Worm (Caenorhabditis elegans) whole organism, young adult: ENCODE measurements around the gene gpd-3.

Experiments used
- F23B12.7 ChIP-seq: sonication (generic microtip); optimal IDR thresholded peaks from 2 replicates; lab custom pipeline; 2017; ENCODE audit warnings: missing genetic modification characterization, mild to moderate bottlenecking, missing compliant biosample characterization, antibody characterized with exemption, moderate library complexity; ENCODE audit not compliant: insufficient read depth
- F33H1.4 ChIP-seq: fragments of 200-800 bp; sonication (Bioruptor generic); IDR thresholded peaks from 2 replicates; pipeline ENCODE4 v1.3.6; 2022; ENCODE audit warnings: missing genetic modification reagents, missing genetic modification characterization, missing compliant biosample characterization
- F37B4.10 ChIP-seq: fragments of 200-800 bp; sonication (Bioruptor generic); IDR thresholded peaks from 2 replicates; pipeline ENCODE4 v1.3.6; 2022; ENCODE audit warnings: missing genetic modification characterization, missing compliant biosample characterization
- F52B5.7 ChIP-seq: sonication (generic microtip); optimal IDR thresholded peaks from 2 replicates; lab custom pipeline; 2016; ENCODE audit warnings: mild to moderate bottlenecking, missing genetic modification characterization, missing compliant biosample characterization
- F57C9.4 ChIP-seq: sonication (generic microtip); optimal IDR thresholded peaks from 2 replicates; lab custom pipeline; 2017; ENCODE audit warnings: mild to moderate bottlenecking, missing genetic modification characterization, missing compliant biosample characterization
- T26A5.8 ChIP-seq: sonication (generic microtip); optimal IDR thresholded peaks from 2 replicates; lab custom pipeline; 2016; ENCODE audit warnings: missing genetic modification characterization, missing compliant biosample characterization
- Y56A3A.18 ChIP-seq: fragments of 200-800 bp; sonication (Bioruptor generic); IDR thresholded peaks from 2 replicates; pipeline ENCODE4 v1.3.6; 2022; ENCODE audit warnings: missing genetic modification reagents, missing genetic modification characterization, missing compliant biosample characterization
- atf-7 ChIP-seq: sonication (generic microtip); optimal IDR thresholded peaks from 2 replicates; lab custom pipeline; 2017; ENCODE audit warnings: mild to moderate bottlenecking, missing genetic modification characterization, missing compliant biosample characterization
- athp-1 ChIP-seq: sonication (generic microtip); optimal IDR thresholded peaks from 2 replicates; lab custom pipeline; 2017; ENCODE audit warnings: mild to moderate bottlenecking, missing genetic modification characterization, missing compliant biosample characterization
- cebp-1 ChIP-seq, 2 experiments: fragments of 200-800 bp in 1 of 2; sonication (Bioruptor generic) in 1 of 2; sonication (generic microtip) in 1 of 2; IDR thresholded peaks in 1 of 2; optimal IDR thresholded peaks in 1 of 2; 2 replicates each; pipeline versions ENCODE4 v1.3.6 to Lab custom; 2017 to 2022; ENCODE audit warnings: missing compliant biosample characterization in 2 of 2, missing genetic modification characterization in 2 of 2, mild to moderate bottlenecking in 1 of 2, missing genetic modification reagents in 1 of 2, moderate library complexity in 1 of 2
- dox-1 ChIP-seq: fragments of 200-800 bp; sonication (Bioruptor generic); IDR thresholded peaks from 2 replicates; pipeline ENCODE4 v1.3.6; 2022; ENCODE audit warnings: missing genetic modification reagents, missing genetic modification characterization, missing compliant biosample characterization
- egl-44 ChIP-seq: fragments of 200-800 bp; sonication (Bioruptor generic); IDR thresholded peaks from 2 replicates; pipeline ENCODE4 v1.3.6; 2022; ENCODE audit warnings: missing genetic modification reagents, missing genetic modification characterization, missing compliant biosample characterization
- ets-4 ChIP-seq: fragments of 200-800 bp; sonication (Bioruptor generic); optimal IDR thresholded peaks from 2 replicates; lab custom pipeline; 2018; ENCODE audit warnings: mild to moderate bottlenecking, missing genetic modification characterization, missing compliant biosample characterization
- fkh-3 ChIP-seq: sonication (generic microtip); optimal IDR thresholded peaks from 2 replicates; lab custom pipeline; 2016; ENCODE audit warnings: mild to moderate bottlenecking, missing genetic modification characterization, missing compliant biosample characterization
- gei-17 ChIP-seq: fragments of 200-800 bp; sonication (Bioruptor generic); optimal IDR thresholded peaks from 2 replicates; lab custom pipeline; 2018; ENCODE audit warnings: mild to moderate bottlenecking, missing genetic modification characterization, missing compliant biosample characterization
- hlh-12 ChIP-seq: sonication (generic microtip); optimal IDR thresholded peaks from 2 replicates; lab custom pipeline; 2016; ENCODE audit warnings: missing genetic modification characterization, missing compliant biosample characterization
- hmg-1.2 ChIP-seq: fragments of 200-800 bp; sonication (Bioruptor generic); IDR thresholded peaks from 2 replicates; pipeline ENCODE4 v1.3.6; 2022; ENCODE audit warnings: missing genetic modification reagents, missing genetic modification characterization, missing compliant biosample characterization
- hmg-20 ChIP-seq: fragments of 200-800 bp; sonication (Bioruptor generic); IDR thresholded peaks from 2 replicates; pipeline ENCODE4 v1.3.6; 2022; ENCODE audit warnings: missing genetic modification reagents, missing genetic modification characterization, missing compliant biosample characterization
- hsf-1 ChIP-seq: fragments of 200-800 bp; sonication (Bioruptor generic); IDR thresholded peaks from 2 replicates; pipeline ENCODE4 v1.3.6; 2022; ENCODE audit warnings: missing genetic modification reagents, missing genetic modification characterization, missing compliant biosample characterization
- let-526 ChIP-seq: fragments of 200-800 bp; sonication (Bioruptor generic); IDR thresholded peaks from 2 replicates; pipeline ENCODE4 v1.3.6; 2022; ENCODE audit warnings: missing genetic modification reagents, missing genetic modification characterization, missing compliant biosample characterization
- lin-26 ChIP-seq: fragments of 200-800 bp; sonication (Bioruptor generic); IDR thresholded peaks from 2 replicates; pipeline ENCODE4 v1.3.6; 2022; ENCODE audit warnings: missing genetic modification reagents, missing genetic modification characterization, missing compliant biosample characterization
- lin-40 ChIP-seq: sonication (generic microtip); optimal IDR thresholded peaks from 2 replicates; lab custom pipeline; 2016; ENCODE audit warnings: missing genetic modification characterization, mild to moderate bottlenecking, missing compliant biosample characterization, missing genotype, missing genetic modification reagents
- lir-1 ChIP-seq: fragments of 200-800 bp; sonication (Bioruptor generic); conservative IDR thresholded peaks from 2 replicates; pipeline ENCODE4 v1.3.6; 2022; ENCODE audit warnings: missing genetic modification reagents, missing genetic modification characterization, missing compliant biosample characterization
- madf-10 ChIP-seq: sonication (generic microtip); optimal IDR thresholded peaks from 2 replicates; lab custom pipeline; 2016; ENCODE audit warnings: mild to moderate bottlenecking, missing genetic modification characterization, missing compliant biosample characterization
- madf-8 ChIP-seq: fragments of 200-800 bp; sonication (Bioruptor generic); conservative IDR thresholded peaks from 2 replicates; pipeline ENCODE4 v1.3.6; 2022; ENCODE audit warnings: missing genetic modification reagents, missing genetic modification characterization, missing compliant biosample characterization
- nhr-27 ChIP-seq: fragments of 200-800 bp; sonication (Bioruptor generic); optimal IDR thresholded peaks from 2 replicates; lab custom pipeline; 2018; ENCODE audit warnings: mild to moderate bottlenecking, missing genetic modification characterization, moderate library complexity, missing compliant biosample characterization
- nhr-80 ChIP-seq: sonication (generic microtip); optimal IDR thresholded peaks from 2 replicates; lab custom pipeline; 2016; ENCODE audit warnings: missing genetic modification characterization, missing compliant biosample characterization
- pbrm-1 ChIP-seq: fragments of 200-800 bp; sonication (Bioruptor generic); IDR thresholded peaks from 2 replicates; pipeline ENCODE4 v1.3.6; 2022; ENCODE audit warnings: missing genetic modification reagents, missing genetic modification characterization, missing compliant biosample characterization
- pha-4 ChIP-seq: fragments of 150-350 bp; sonication (generic microtip); optimal IDR thresholded peaks from 2 replicates; lab custom pipeline; 2014; ENCODE audit warnings: missing biosample characterization, missing genetic modification reagents, missing genetic modification characterization
- rec-8 ChIP-seq, 2 experiments: sonication (generic microtip); optimal IDR thresholded peaks; 2 replicates each; lab custom pipeline; 2016; ENCODE audit warnings: mild to moderate bottlenecking in 2 of 2, missing genetic modification characterization in 2 of 2, missing genetic modification reagents in 2 of 2, missing genotype in 2 of 2, missing biosample characterization in 1 of 2, missing compliant biosample characterization in 1 of 2, moderate library complexity in 1 of 2
- rpc-1 ChIP-seq, 2 experiments: fragments of 150-350 bp in 1 of 2; sonication (generic microtip) in 1 of 2; optimal IDR thresholded peaks; 2 replicates each; lab custom pipeline; 2014 to 2018; ENCODE audit warnings: missing biosample characterization in 1 of 2, missing genetic modification characterization in 1 of 2, missing genetic modification reagents in 1 of 2, missing genotype in 1 of 2
- snpc-1.1 ChIP-seq: sonication (generic microtip); optimal IDR thresholded peaks from 2 replicates; lab custom pipeline; 2017; ENCODE audit warnings: missing genetic modification characterization, mild to moderate bottlenecking, missing compliant biosample characterization, antibody characterized with exemption, moderate library complexity, missing genotype, missing genetic modification reagents; ENCODE audit not compliant: insufficient read depth
- snpc-1.3 ChIP-seq: sonication (generic microtip); optimal IDR thresholded peaks from 2 replicates; lab custom pipeline; 2017; ENCODE audit warnings: missing genetic modification characterization, mild to moderate bottlenecking, missing compliant biosample characterization, antibody characterized with exemption, moderate library complexity, missing genotype, missing genetic modification reagents; ENCODE audit not compliant: insufficient read depth
- somi-1 ChIP-seq: fragments of 200-800 bp; sonication (Bioruptor generic); optimal IDR thresholded peaks from 2 replicates; lab custom pipeline; 2018; ENCODE audit warnings: mild to moderate bottlenecking, missing genetic modification characterization, missing compliant biosample characterization
- tbx-9 ChIP-seq: sonication (generic microtip); optimal IDR thresholded peaks from 2 replicates; lab custom pipeline; 2016; ENCODE audit warnings: borderline replicate concordance, missing genetic modification characterization, inconsistent platforms, missing compliant biosample characterization
- tlf-1 ChIP-seq: fragments of 200-800 bp; sonication (Bioruptor generic); optimal IDR thresholded peaks from 2 replicates; lab custom pipeline; 2018; ENCODE audit warnings: mild to moderate bottlenecking, missing genetic modification characterization, missing compliant biosample characterization
- xnd-1 ChIP-seq: sonication (generic microtip); optimal IDR thresholded peaks from 2 replicates; lab custom pipeline; 2016; ENCODE audit warnings: missing genotype, missing genetic modification reagents, missing genetic modification characterization, missing compliant biosample characterization
- ztf-22 ChIP-seq: fragments of 200-800 bp; sonication (Bioruptor generic); optimal IDR thresholded peaks from 2 replicates; lab custom pipeline; 2018; ENCODE audit warnings: mild to moderate bottlenecking, missing genetic modification characterization, moderate library complexity, missing compliant biosample characterization

Gene gpd-3

ce11 chrX:3156062-3156791 lies 43.1 kb upstream of the gpd-3 start:
- TF ChIP-seq F37B4.10 (GFP tag; lab: Robert Waterston, UW): no peak
- no peak for TF ChIP-seq hmg-20 (GFP tag; lab: Robert Waterston, UW)
- no peak for TF ChIP-seq nhr-80 (tag; lab: Kevin White, UChicago)

DNA sequence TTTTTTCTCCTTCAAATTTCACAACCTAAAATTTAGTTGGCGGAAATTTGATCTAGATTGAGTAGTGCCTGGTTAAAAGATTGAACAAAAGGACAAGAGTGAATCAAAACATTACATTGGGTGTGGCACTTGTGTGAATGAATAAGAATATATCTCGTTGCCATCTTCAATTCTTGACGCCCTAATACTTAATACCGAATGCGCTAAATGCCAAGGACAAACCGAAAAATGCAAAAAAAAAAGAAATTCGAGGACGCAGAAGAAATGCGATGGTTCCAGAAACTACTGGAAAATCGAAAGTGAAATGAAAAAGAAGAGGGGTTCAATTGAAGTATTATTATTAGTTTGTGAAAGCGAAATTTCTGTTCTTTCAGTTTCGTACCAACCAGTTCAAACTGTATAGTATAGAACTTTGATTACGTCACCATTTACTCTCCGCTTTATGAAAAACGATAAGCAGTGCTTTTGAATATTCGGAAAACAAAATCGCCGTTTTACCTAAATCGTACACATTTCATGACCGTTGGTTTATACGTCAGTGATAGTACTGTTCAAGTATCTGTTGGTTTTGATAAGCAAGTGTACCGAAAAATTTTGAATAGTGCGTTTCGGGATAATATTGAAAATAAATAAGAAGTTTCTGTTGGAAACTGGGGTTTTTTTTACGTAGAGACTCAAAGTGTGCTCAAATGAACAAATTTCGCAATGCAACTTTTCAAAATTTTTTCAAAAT lies 42.1 kb upstream of the gpd-3 start:
- TF ChIP-seq hlh-12 (tag; lab: Kevin White, UChicago): no peak
- TF ChIP-seq rpc-1 (optimal IDR thresholded peaks at IDR 0.05; lab: Kevin White, UChicago): peak; percentile 26
- no peak for TF ChIP-seq rpc-1 (tag; optimal IDR thresholded peaks at IDR 0.05; lab: Kevin White, UChicago)
- TF ChIP-seq cebp-1 (GFP tag; IDR thresholded peaks at IDR 0.05; lab: Robert Waterston, UW): no peak
- peak; percentile 22 for TF ChIP-seq cebp-1 (tag; optimal IDR thresholded peaks at IDR 0.05; lab: Kevin White, UChicago)
- TF ChIP-seq hsf-1 (GFP tag; lab: Robert Waterston, UW): peak; percentile 39; the same call in 1 of the 2 replicates

- TF ChIP-seq F33H1.4 (GFP tag; lab: Robert Waterston, UW) (no peak), F52B5.7 (tag; lab: Kevin White, UChicago) (no peak), F57C9.4 (no peak), nhr-80 (tag; lab: Kevin White, UChicago) (peak; percentile 75), nhr-27 (tag; lab: Kevin White, UChicago) (no peak), xnd-1 (tag; lab: Kevin White, UChicago) (no peak), snpc-1.3 (tag; lab: Kevin White, UChicago) (no peak)
Observed at ce11 chrX:3154562-3154961, 41.4 kb upstream of the gpd-3 start.

- TF ChIP-seq nhr-80 (tag; lab: Kevin White, UChicago) (peak; percentile 96), hmg-1.2 (GFP tag; lab: Robert Waterston, UW) (no peak), tbx-9 (tag; lab: Kevin White, UChicago) (no peak), cebp-1 (GFP tag; IDR thresholded peaks at IDR 0.05; lab: Robert Waterston, UW) (no peak), cebp-1 (tag; optimal IDR thresholded peaks at IDR 0.05; lab: Kevin White, UChicago) (peak; percentile 49), ets-4 (GFP tag; lab: Kevin White, UChicago) (peak; percentile 18), tlf-1 (GFP tag; lab: Kevin White, UChicago) (no peak), athp-1 (tag; lab: Kevin White, UChicago) (no peak), pbrm-1 (GFP tag; lab: Robert Waterston, UW) (no peak), lir-1 (GFP tag; lab: Robert Waterston, UW) (no peak), ztf-22 (GFP tag; lab: Kevin White, UChicago) (peak; percentile 45), somi-1 (no peak), Y56A3A.18 (GFP tag; lab: Robert Waterston, UW) (no peak), let-526 (GFP tag; lab: Robert Waterston, UW) (no peak), lin-26 (no peak), rec-8 (tag; optimal IDR thresholded peaks at IDR 0.05; lab: Kevin White, UChicago) (no peak), dox-1 (GFP tag; lab: Robert Waterston, UW) (peak; percentile 60), lin-40 (tag; lab: Kevin White, UChicago) (no peak), gei-17 (GFP tag; lab: Kevin White, UChicago) (no peak), snpc-1.3 (tag; lab: Kevin White, UChicago) (no peak), atf-7 (tag; lab: Kevin White, UChicago) (peak; percentile 10), fkh-3 (tag; lab: Kevin White, UChicago) (no peak), T26A5.8 (no peak), pha-4 (tag; lab: Kevin White, UChicago) (peak; percentile 7), F23B12.7 (no peak), snpc-1.1 (tag; lab: Kevin White, UChicago) (no peak), madf-8 (GFP tag; lab: Robert Waterston, UW) (no peak), egl-44 (no peak), madf-10 (tag; lab: Kevin White, UChicago) (no peak)
Observed at ce11 chrX:3153133-3153532, 40.0 kb upstream of the gpd-3 start.
